Fruit fly (Drosophila melanogaster): ENCODE measurements around the gene LManI.

LManI gene

dm6 chr2L:10428528-10428927, 28.5 kb downstream of the LManI start, which contains the start of gene CG5188 (continued):
- TF ChIP-seq CG17612 (GFP tag; IDR thresholded peaks at IDR 0.05): no peak
- TF ChIP-seq CG18262 (tag; optimal IDR thresholded peaks at IDR 0.05): peak; percentile 49
- TF ChIP-seq stwl (tag; optimal IDR thresholded peaks at IDR 0.05): peak; percentile 90
- no peak for TF ChIP-seq CG1832 (GFP tag; optimal IDR thresholded peaks at IDR 0.05)
- no peak for TF ChIP-seq TFAM (GFP tag; optimal IDR thresholded peaks at IDR 0.05)
- TF ChIP-seq eyg (GFP tag; optimal IDR thresholded peaks at IDR 0.05): no peak
- no peak for TF ChIP-seq Ets97D (GFP tag; optimal IDR thresholded peaks at IDR 0.05)
- TF ChIP-seq Side (GFP tag; optimal IDR thresholded peaks at IDR 0.05): no peak
- no peak for TF ChIP-seq ftz-f1 (GFP tag; optimal IDR thresholded peaks at IDR 0.05)
- TF ChIP-seq Bdp1 (GFP tag; optimal IDR thresholded peaks at IDR 0.05): no peak
- peak; percentile 45 for TF ChIP-seq CG1602 (GFP tag; optimal IDR thresholded peaks at IDR 0.05)
- no peak for TF ChIP-seq hkb (optimal IDR thresholded peaks at IDR 0.05)
- TF ChIP-seq hkb (GFP tag; IDR thresholded peaks at IDR 0.05): peak; percentile 61; the same call in 1 of the 2 replicates
- no peak for TF ChIP-seq ttk (GFP tag; IDR thresholded peaks at IDR 0.05)
- TF ChIP-seq CG14710 (tag; optimal IDR thresholded peaks at IDR 0.05): peak; percentile 42
- no peak for TF ChIP-seq zf30C (GFP tag; optimal IDR thresholded peaks at IDR 0.05)
- TF ChIP-seq CG1603 (tag; optimal IDR thresholded peaks at IDR 0.05): peak; percentile 28
- TF ChIP-seq Max (GFP tag; optimal IDR thresholded peaks at IDR 0.05): peak; percentile 40
- TF ChIP-seq CG30020 (tag; optimal IDR thresholded peaks at IDR 0.05): peak; percentile 83
- TF ChIP-seq al (GFP tag; IDR thresholded peaks at IDR 0.05): 0 out of 2 replicates have a peak, but pooled peaks have one; percentile 31
- peak; percentile 63 for TF ChIP-seq CG7839 (tag; optimal IDR thresholded peaks at IDR 0.05)
- no peak for TF ChIP-seq CG14050 (GFP tag; IDR thresholded peaks at IDR 0.05)
- no peak for TF ChIP-seq CG31365 (tag; optimal IDR thresholded peaks at IDR 0.05)
- no peak for TF ChIP-seq bigmax (GFP tag; optimal IDR thresholded peaks at IDR 0.05)
- TF ChIP-seq wdn (GFP tag; IDR thresholded peaks at IDR 0.05): no peak
- TF ChIP-seq gcm2 (GFP tag; optimal IDR thresholded peaks at IDR 0.05): no peak
- TF ChIP-seq wek (GFP tag; optimal IDR thresholded peaks at IDR 0.05): peak; percentile 98
- TF ChIP-seq Med (GFP tag): peak; percentile 65
- peak; percentile 54 for TF ChIP-seq Dek (tag; optimal IDR thresholded peaks at IDR 0.05)
- TF ChIP-seq Myb (GFP tag; optimal IDR thresholded peaks at IDR 0.05): no peak
- no peak for TF ChIP-seq CG42726 (GFP tag; IDR thresholded peaks at IDR 0.05; ENCODE audit: partially characterized antibody)
- TF ChIP-seq CG32532 (GFP tag; IDR thresholded peaks at IDR 0.05): peak; percentile 75
- TF ChIP-seq CG2875 (GFP tag; optimal IDR thresholded peaks at IDR 0.05): no peak
- no peak for TF ChIP-seq slp2 (GFP tag; optimal IDR thresholded peaks at IDR 0.05)
- TF ChIP-seq Rx (GFP tag; IDR thresholded peaks at IDR 0.05): no peak
- no peak for TF ChIP-seq dan (GFP tag; IDR thresholded peaks at IDR 0.05)
- 0 out of 2 replicates have a peak, but pooled peaks have one; percentile 27 for TF ChIP-seq CG31224 (GFP tag; IDR thresholded peaks at IDR 0.05)
- TF ChIP-seq usp (GFP tag; optimal IDR thresholded peaks at IDR 0.05): no peak
- peak; percentile 23 for TF ChIP-seq CG2116 (GFP tag; optimal IDR thresholded peaks at IDR 0.05)
- TF ChIP-seq E2f2 (GFP tag; IDR thresholded peaks at IDR 0.05): peak; percentile 36; the same call in 1 of the 2 replicates
- TF ChIP-seq eve (GFP tag; optimal IDR thresholded peaks at IDR 0.05): no peak
- TF ChIP-seq seq (GFP tag; IDR thresholded peaks at IDR 0.05): no peak
- TF ChIP-seq BtbVII (GFP tag; optimal IDR thresholded peaks at IDR 0.05): no peak
- TF ChIP-seq zen (tag; optimal IDR thresholded peaks at IDR 0.05): peak; percentile 20
- no peak for TF ChIP-seq bbx (GFP tag; IDR thresholded peaks at IDR 0.05; ENCODE audit: partially characterized antibody)
- no peak for TF ChIP-seq Gug (GFP tag; IDR thresholded peaks at IDR 0.05)
- TF ChIP-seq sqz (GFP tag; optimal IDR thresholded peaks at IDR 0.05): no peak
- peak; percentile 16; the same call in 1 of the 2 replicates for TF ChIP-seq Bgb (GFP tag; IDR thresholded peaks at IDR 0.05; ENCODE audit: partially characterized antibody)
- no peak for TF ChIP-seq ara (GFP tag; IDR thresholded peaks at IDR 0.05)
- no peak for TF ChIP-seq Blimp-1 (GFP tag; optimal IDR thresholded peaks at IDR 0.05)
- TF ChIP-seq CG12744 (GFP tag; optimal IDR thresholded peaks at IDR 0.05): no peak
- TF ChIP-seq trh (GFP tag; optimal IDR thresholded peaks at IDR 0.05): no peak

Measured in whole organism, embryonic.